Fruit fly (Drosophila melanogaster) whole organism, embryonic: ENCODE results near the gene VhaSFD.

Experiments used
- Atf-2 ChIP-seq: fragments of 200-800 bp; sonication (Bioruptor generic); optimal IDR thresholded peaks from 2 replicates; lab custom pipeline; 2016; ENCODE audit warnings: missing biosample characterization, missing genetic modification characterization
- Awh ChIP-seq: fragments of 200-800 bp; sonication (Bioruptor generic); IDR thresholded peaks from 2 replicates; pipeline ENCODE4, ENCODE4 v1.3.6; 2022; ENCODE audit warnings: missing biosample characterization, missing genetic modification characterization
- Bteb2 ChIP-seq: fragments of 200-800 bp; sonication (Bioruptor generic); optimal IDR thresholded peaks from 2 replicates; lab custom pipeline; 2016; ENCODE audit warnings: missing biosample characterization, missing genetic modification characterization
- CG11247 ChIP-seq: fragments of 200-800 bp; sonication (Bioruptor generic); IDR thresholded peaks from 2 replicates; pipeline ENCODE4 v1.3.6; 2022; ENCODE audit warnings: missing biosample characterization, missing genetic modification characterization
- CG11398 ChIP-seq: fragments of 200-800 bp; sonication (Bioruptor generic); optimal IDR thresholded peaks from 2 replicates; lab custom pipeline; 2016; ENCODE audit warnings: missing biosample characterization, missing genetic modification characterization
- CG11560 ChIP-seq: fragments of 200-800 bp; sonication (Bioruptor generic); IDR thresholded peaks from 3 replicates; pipeline ENCODE4 v1.3.6; 2022; ENCODE audit warnings: missing biosample characterization, missing genetic modification characterization
- CG1233 ChIP-seq: fragments of 200-800 bp; sonication (Bioruptor generic); optimal IDR thresholded peaks from 4 replicates; lab custom pipeline; 2018; ENCODE audit warnings: missing biosample characterization, mild to moderate bottlenecking, missing genetic modification characterization
- CG13287 ChIP-seq: fragments of 200-800 bp; sonication (Bioruptor generic); IDR thresholded peaks from 2 replicates; pipeline ENCODE4 v1.3.6; 2022; ENCODE audit warnings: missing biosample characterization, missing genetic modification characterization; ENCODE audit not compliant: partially characterized antibody
- CG13296 ChIP-seq: fragments of 200-800 bp; sonication (Bioruptor generic); optimal IDR thresholded peaks from 3 replicates; lab custom pipeline; 2018; ENCODE audit warnings: missing biosample characterization, mild to moderate bottlenecking, missing genetic modification characterization
- CG14667 ChIP-seq: fragments of 200-800 bp; sonication (Bioruptor generic); IDR thresholded peaks from 2 replicates; pipeline ENCODE4 v1.3.6; 2022; ENCODE audit warnings: missing biosample characterization, missing genetic modification characterization
- CG15011 ChIP-seq: fragments of 200-800 bp; sonication (Bioruptor generic); optimal IDR thresholded peaks from 3 replicates; lab custom pipeline; 2018; ENCODE audit warnings: missing biosample characterization, mild to moderate bottlenecking, missing genetic modification characterization
- CG1529 ChIP-seq: fragments of 200-800 bp; sonication (Bioruptor generic); optimal IDR thresholded peaks from 3 replicates; lab custom pipeline; 2018; ENCODE audit warnings: missing biosample characterization, missing genetic modification characterization
- CG16815 ChIP-seq: fragments of 200-800 bp; sonication (Bioruptor generic); optimal IDR thresholded peaks from 3 replicates; lab custom pipeline; 2017; ENCODE audit warnings: missing biosample characterization, mild to moderate bottlenecking, missing genetic modification characterization
- CG17385 ChIP-seq: fragments of 200-800 bp; sonication (Bioruptor generic); optimal IDR thresholded peaks from 3 replicates; lab custom pipeline; 2018; ENCODE audit warnings: missing biosample characterization, mild to moderate bottlenecking, missing genetic modification characterization
- CG17612 ChIP-seq: fragments of 200-800 bp; sonication (Bioruptor generic); IDR thresholded peaks from 2 replicates; pipeline ENCODE4 v1.3.6; 2022; ENCODE audit warnings: missing biosample characterization, missing genetic modification characterization
- CG34376 ChIP-seq: fragments of 200-800 bp; sonication (Bioruptor generic); optimal IDR thresholded peaks from 2 replicates; lab custom pipeline; 2018; ENCODE audit warnings: missing biosample characterization, mild to moderate bottlenecking, missing genetic modification characterization
- CG4617 ChIP-seq: fragments of 200-800 bp; sonication (Bioruptor generic); optimal IDR thresholded peaks from 3 replicates; lab custom pipeline; 2016; ENCODE audit warnings: missing biosample characterization, missing genetic modification characterization, borderline replicate concordance
- CG8765 ChIP-seq: fragments of 200-800 bp; sonication (Bioruptor generic); IDR thresholded peaks from 2 replicates; pipeline ENCODE4 v1.3.6; 2022; ENCODE audit warnings: missing biosample characterization, missing genetic modification characterization
- CG8924 ChIP-seq: fragments of 200-800 bp; optimal IDR thresholded peaks from 3 replicates; lab custom pipeline; 2019; ENCODE audit warnings: missing biosample characterization, mild to moderate bottlenecking, missing genetic modification characterization, moderate library complexity
- CG9876 ChIP-seq: fragments of 200-800 bp; sonication (Bioruptor generic); optimal IDR thresholded peaks from 2 replicates; lab custom pipeline; 2016; ENCODE audit warnings: missing biosample characterization, missing genetic modification characterization
- CkIIα-i1 ChIP-seq: fragments of 200-800 bp; sonication (Bioruptor generic); IDR thresholded peaks from 2 replicates; pipeline ENCODE4 v1.3.6; 2022; ENCODE audit warnings: missing biosample characterization, missing genetic modification characterization
- Dbx ChIP-seq: fragments of 200-800 bp; sonication (Bioruptor generic); IDR thresholded peaks from 3 replicates; pipeline ENCODE4 v1.3.6; 2022; ENCODE audit warnings: missing biosample characterization, missing genetic modification characterization
- ERR ChIP-seq: fragments of 200-800 bp; sonication (Bioruptor generic); optimal IDR thresholded peaks from 2 replicates; lab custom pipeline; 2016; ENCODE audit warnings: missing biosample characterization, missing genetic modification characterization
- Eip74EF ChIP-seq, 2 experiments: fragments of 200-800 bp in 1 of 2; fragments of >200 bp in 1 of 2; sonication (Bioruptor generic) in 1 of 2; optimal IDR thresholded peaks; 2 replicates each; lab custom pipeline; 2017 to 2019; ENCODE audit warnings: missing biosample characterization in 2 of 2, missing genetic modification characterization in 2 of 2, mild to moderate bottlenecking in 1 of 2, moderate library complexity in 1 of 2
- Ets97D ChIP-seq: fragments of 200-800 bp; sonication (Bioruptor generic); optimal IDR thresholded peaks from 3 replicates; lab custom pipeline; 2016; ENCODE audit warnings: missing biosample characterization, missing genetic modification characterization
- HmgD ChIP-seq: fragments of 200-800 bp; sonication (Bioruptor generic); optimal IDR thresholded peaks from 3 replicates; lab custom pipeline; 2016; ENCODE audit warnings: missing biosample characterization, missing genetic modification characterization
- Hr78 ChIP-seq, 2 experiments: fragments of 200-800 bp in 1 of 2; fragments of >200 bp in 1 of 2; sonication (Bioruptor generic) in 1 of 2; optimal IDR thresholded peaks; 2 replicates each; lab custom pipeline; 2017 to 2019; ENCODE audit warnings: missing biosample characterization in 2 of 2, missing genetic modification characterization in 2 of 2, mild to moderate bottlenecking in 1 of 2, moderate library complexity in 1 of 2
- Hsf ChIP-seq: fragments of 200-800 bp; sonication (Bioruptor generic); optimal IDR thresholded peaks from 3 replicates; lab custom pipeline; 2016; ENCODE audit warnings: missing biosample characterization, missing genetic modification characterization
- Mad ChIP-seq: fragments of 200-800 bp; sonication (Bioruptor generic); optimal IDR thresholded peaks from 2 replicates; lab custom pipeline; 2016; ENCODE audit warnings: missing biosample characterization, missing genetic modification characterization
- NC2α ChIP-seq: fragments of 200-800 bp; sonication (Bioruptor generic); optimal IDR thresholded peaks from 2 replicates; lab custom pipeline; 2016; ENCODE audit warnings: missing biosample characterization, missing genetic modification characterization
- NfI ChIP-seq: fragments of 200-800 bp; sonication (Bioruptor generic); optimal IDR thresholded peaks from 3 replicates; lab custom pipeline; 2018; ENCODE audit warnings: missing biosample characterization, mild to moderate bottlenecking, missing genetic modification characterization, moderate library complexity
- Poxn ChIP-seq: fragments of 200-800 bp; sonication (Bioruptor generic); IDR thresholded peaks from 2 replicates; pipeline ENCODE4 v1.3.6; 2022; ENCODE audit warnings: missing biosample characterization, missing genetic modification characterization
- Xrp1 ChIP-seq: fragments of 200-800 bp; sonication (Bioruptor generic); IDR thresholded peaks from 2 replicates; pipeline ENCODE4 v1.3.6; 2022; ENCODE audit warnings: missing biosample characterization, missing genetic modification characterization
- emc ChIP-seq: fragments of 200-800 bp; sonication (Bioruptor generic); optimal IDR thresholded peaks from 2 replicates; lab custom pipeline; 2016; ENCODE audit warnings: missing biosample characterization, missing genetic modification characterization
- eve ChIP-seq, 2 experiments: fragments of >200 bp; optimal IDR thresholded peaks; 2 replicates each; lab custom pipeline; 2017; ENCODE audit warnings: missing biosample characterization in 2 of 2, missing genetic modification characterization in 2 of 2
- exex ChIP-seq: fragments of 200-800 bp; sonication (Bioruptor generic); optimal IDR thresholded peaks from 4 replicates; lab custom pipeline; 2018; ENCODE audit warnings: missing biosample characterization, mild to moderate bottlenecking, missing genetic modification characterization, moderate library complexity
- fd64A ChIP-seq: fragments of 200-800 bp; sonication (Bioruptor generic); optimal IDR thresholded peaks from 3 replicates; lab custom pipeline; 2018; ENCODE audit warnings: missing biosample characterization, mild to moderate bottlenecking, missing genetic modification characterization
- grn ChIP-seq: fragments of 200-800 bp; sonication (Bioruptor generic); optimal IDR thresholded peaks from 3 replicates; lab custom pipeline; 2017; ENCODE audit warnings: missing biosample characterization, missing genetic modification characterization
- hkb ChIP-seq, 2 experiments: fragments of 200-800 bp in 1 of 2; fragments of >200 bp in 1 of 2; sonication (Bioruptor generic) in 1 of 2; IDR thresholded peaks in 1 of 2; optimal IDR thresholded peaks in 1 of 2; 2 replicates each; pipeline versions ENCODE4 v1.3.6 to Lab custom; 2017 to 2022; ENCODE audit warnings: missing biosample characterization in 1 of 2, missing genetic modification characterization in 1 of 2
- lab ChIP-seq: fragments of 200-800 bp; sonication (Bioruptor generic); optimal IDR thresholded peaks from 3 replicates; lab custom pipeline; 2017; ENCODE audit warnings: missing biosample characterization, missing genetic modification characterization, mild to moderate bottlenecking, moderate library complexity, missing genetic modification reagents
- oc ChIP-seq: fragments of 200-800 bp; sonication (Bioruptor generic); optimal IDR thresholded peaks from 2 replicates; lab custom pipeline; 2018; ENCODE audit warnings: missing biosample characterization, mild to moderate bottlenecking, missing genetic modification characterization, moderate library complexity
- pnt ChIP-seq: fragments of 200-800 bp; sonication (Bioruptor generic); optimal IDR thresholded peaks from 3 replicates; lab custom pipeline; 2016; ENCODE audit warnings: missing biosample characterization, missing genetic modification characterization
- sc ChIP-seq, 3 experiments: fragments of >200 bp in 2 of 3; fragments of 200-800 bp in 1 of 3; sonication (Bioruptor generic) in 1 of 3; optimal IDR thresholded peaks; 2 replicates in 2 of 3; 3 replicates in 1 of 3; lab custom pipeline; 2017; ENCODE audit warnings: mild to moderate bottlenecking in 1 of 3, missing biosample characterization in 1 of 3, missing genetic modification characterization in 1 of 3, missing genetic modification reagents in 1 of 3
- slp2 ChIP-seq: fragments of 200-800 bp; sonication (Bioruptor generic); optimal IDR thresholded peaks from 2 replicates; lab custom pipeline; 2016; ENCODE audit warnings: missing biosample characterization, missing genetic modification characterization
- sug ChIP-seq: fragments of 200-800 bp; optimal IDR thresholded peaks from 2 replicates; lab custom pipeline; 2019; ENCODE audit warnings: missing biosample characterization, mild to moderate bottlenecking, missing genetic modification characterization, moderate library complexity
- z ChIP-seq: fragments of 200-800 bp; sonication (Bioruptor generic); IDR thresholded peaks from 3 replicates; pipeline ENCODE4 v1.3.6; 2022; ENCODE audit warnings: missing biosample characterization, missing genetic modification characterization
- zen ChIP-seq: fragments of 200-800 bp; sonication (Bioruptor generic); optimal IDR thresholded peaks from 3 replicates; lab custom pipeline; 2018; ENCODE audit warnings: missing biosample characterization, mild to moderate bottlenecking, missing genetic modification characterization, moderate library complexity
- zf30C ChIP-seq: fragments of 200-800 bp; sonication (Bioruptor generic); optimal IDR thresholded peaks from 3 replicates; lab custom pipeline; 2018; ENCODE audit warnings: missing biosample characterization, mild to moderate bottlenecking, missing genetic modification characterization

The VhaSFD gene

dm6 chr2L:16719643-16720515 is 7.7 kb downstream of the VhaSFD start, which contains the start of gene Cyt-c-p (continued):
- TF ChIP-seq Mad (GFP tag; lab: Kevin White, UChicago) (no peak), CG16815 (GFP tag; lab: Kevin White, UChicago) (no peak), CG13287 (GFP tag; lab: Robert Waterston, UW) (peak; percentile 72), NfI (no peak), Bteb2 (GFP tag; lab: Kevin White, UChicago) (peak; percentile 9), sc (optimal IDR thresholded peaks at IDR 0.05; lab: Kevin White, UChicago) (no peak), sc (GFP tag; optimal IDR thresholded peaks at IDR 0.05; lab: Kevin White, UChicago) (no peak), Hsf (GFP tag; lab: Kevin White, UChicago) (peak; percentile 2), lab (GFP tag; lab: Kevin White, UChicago) (peak; percentile 64), Xrp1 (GFP tag; lab: Robert Waterston, UW) (no peak), hkb (optimal IDR thresholded peaks at IDR 0.05; lab: Kevin White, UChicago) (peak; percentile 75), hkb (GFP tag; IDR thresholded peaks at IDR 0.05; lab: Robert Waterston, UW) (0 out of 2 replicates have a peak, but pooled peaks have one; percentile 25), CG17612 (GFP tag; lab: Robert Waterston, UW) (no peak), zf30C (GFP tag; lab: Kevin White, UChicago) (no peak), CG11247 (GFP tag; lab: Robert Waterston, UW) (no peak), CG11398 (no peak), emc (no peak), HmgD (GFP tag; lab: Kevin White, UChicago) (peak; percentile 62), oc (tag; lab: Kevin White, UChicago) (no peak), CG8924 (tag; lab: Kevin White, UChicago) (peak; percentile 20), Poxn (GFP tag; lab: Robert Waterston, UW) (no peak), CG4617 (GFP tag; lab: Kevin White, UChicago) (peak; percentile 41), CG8765 (no peak), Awh (GFP tag; lab: Robert Waterston, UW) (no peak), CG9876 (GFP tag; lab: Kevin White, UChicago) (no peak), Ets97D (GFP tag; lab: Kevin White, UChicago) (peak; percentile 76), CG11560 (tag; lab: Robert Waterston, UW) (no peak), CG17385 (GFP tag; lab: Kevin White, UChicago) (peak; percentile 16), CG1529 (no peak), fd64A (GFP tag; lab: Kevin White, UChicago) (no peak), slp2 (GFP tag; lab: Kevin White, UChicago) (no peak), Eip74EF (GFP tag; optimal IDR thresholded peaks at IDR 0.05; lab: Kevin White, UChicago) (peak in 1 of 2 experiments; percentile 77), pnt (GFP tag; lab: Kevin White, UChicago) (no peak), CG15011 (GFP tag; lab: Kevin White, UChicago) (no peak), exex (peak; percentile 44), z (GFP tag; lab: Robert Waterston, UW) (no peak), CG14667 (GFP tag; lab: Robert Waterston, UW) (no peak), Atf-2 (GFP tag; lab: Kevin White, UChicago) (no peak), CG1233 (GFP tag; lab: Kevin White, UChicago) (no peak), NC2α (no peak), ERR (GFP tag; lab: Kevin White, UChicago) (peak; percentile 7), CkIIα-i1 (GFP tag; lab: Robert Waterston, UW) (no peak), Hr78 (GFP tag; optimal IDR thresholded peaks at IDR 0.05; lab: Kevin White, UChicago) (no peak), CG34376 (GFP tag; lab: Kevin White, UChicago) (peak; percentile 88), sug (tag; lab: Kevin White, UChicago) (peak; percentile 63), grn (GFP tag; lab: Kevin White, UChicago) (peak; percentile 34), CG13296 (peak; percentile 43), eve (GFP tag; optimal IDR thresholded peaks at IDR 0.05; lab: Kevin White, UChicago) (peak in 1 of 2 experiments; percentile 36), zen (tag; lab: Kevin White, UChicago) (peak; percentile 75), Dbx (GFP tag; lab: Robert Waterston, UW) (peak; percentile 41; the same call in 2 of the 3 replicates)
